Worm (Caenorhabditis elegans) whole organism, midembryonic: Measurements from ENCODE around the gene ect-2.

Experiments used
- T22C8.4 ChIP-seq: fragments of 200-800 bp; sonication (Bioruptor generic); IDR thresholded peaks from 2 replicates; pipeline ENCODE4 v1.3.6; 2022; ENCODE audit warnings: missing genetic modification characterization, missing compliant biosample characterization
- cog-1 ChIP-seq: sonication (generic microtip); optimal IDR thresholded peaks from 2 replicates; lab custom pipeline; 2016; ENCODE audit warnings: missing genetic modification characterization, missing compliant biosample characterization
- flt-1 ChIP-seq: fragments of 200-800 bp; sonication (Bioruptor generic); IDR thresholded peaks from 2 replicates; pipeline ENCODE4 v1.3.6; 2022; ENCODE audit warnings: missing genetic modification characterization, missing compliant biosample characterization
- klf-2 ChIP-seq: fragments of 200-800 bp; sonication (Bioruptor generic); conservative IDR thresholded peaks from 2 replicates; pipeline ENCODE4 v1.3.6; 2022; ENCODE audit warnings: missing genetic modification reagents, missing genetic modification characterization, missing compliant biosample characterization
- ref-1 ChIP-seq: fragments of 200-800 bp; sonication (Bioruptor generic); conservative IDR thresholded peaks from 2 replicates; pipeline ENCODE4 v1.3.6; 2022; ENCODE audit warnings: missing genetic modification reagents, missing genetic modification characterization, missing compliant biosample characterization
- ztf-23 ChIP-seq: fragments of 200-800 bp; sonication (Bioruptor generic); IDR thresholded peaks from 2 replicates; pipeline ENCODE4 v1.3.6; 2022; ENCODE audit warnings: missing genetic modification reagents, missing genetic modification characterization, missing compliant biosample characterization
- ztf-29 ChIP-seq: fragments of 200-800 bp; sonication (Bioruptor generic); IDR thresholded peaks from 2 replicates; pipeline ENCODE4 v1.3.6; 2022; ENCODE audit warnings: missing genetic modification reagents, missing genetic modification characterization, missing compliant biosample characterization

ce11 chrII:10793393-10793792 lies 9.6 kb upstream of the ect-2 start, which contains the start of gene vps-11:
- no peak for TF ChIP-seq ztf-29 (GFP tag; lab: Robert Waterston, UW)
- no peak for TF ChIP-seq ztf-23
- no peak for TF ChIP-seq klf-2 (GFP tag; lab: Robert Waterston, UW)
- no peak for TF ChIP-seq flt-1 (GFP tag; lab: Robert Waterston, UW)
- TF ChIP-seq cog-1 (tag; lab: Kevin White, UChicago): no peak
- no peak for TF ChIP-seq T22C8.4
- TF ChIP-seq ref-1: no peak
